Worm (Caenorhabditis elegans) whole organism, L1 larva: ENCODE data around the gene F58E6.6.
A peak's percentile ranks its signal among the peaks of the same experiment; 100 is the strongest.

Experiments used
- C04F5.9 ChIP-seq: sonication (generic microtip); optimal IDR thresholded peaks from 2 replicates; lab custom pipeline; 2016; ENCODE audit warnings: missing genetic modification characterization, missing compliant biosample characterization
- C34B4.2 ChIP-seq: sonication (generic microtip); optimal IDR thresholded peaks from 2 replicates; lab custom pipeline; 2017; ENCODE audit warnings: mild to moderate bottlenecking, missing genetic modification characterization, missing compliant biosample characterization
- alr-1 ChIP-seq: fragments of 200-800 bp; sonication (Bioruptor generic); optimal IDR thresholded peaks from 2 replicates; lab custom pipeline; 2018; ENCODE audit warnings: borderline replicate concordance, mild to moderate bottlenecking, missing genetic modification characterization, missing compliant biosample characterization
- aly-2 ChIP-seq: fragments of 150-350 bp; optimal IDR thresholded peaks from 2 replicates; lab custom pipeline; 2014; ENCODE audit warnings: missing biosample characterization, missing genetic modification characterization
- ama-1 ChIP-seq: fragments of 150-350 bp; optimal IDR thresholded peaks from 2 replicates; lab custom pipeline; 2014
- ceh-63 ChIP-seq: fragments of 200-800 bp; sonication (Bioruptor generic); optimal IDR thresholded peaks from 2 replicates; lab custom pipeline; 2018; ENCODE audit warnings: mild to moderate bottlenecking, missing genetic modification characterization, missing compliant biosample characterization
- ces-1 ChIP-seq: fragments of 150-350 bp; optimal IDR thresholded peaks from 2 replicates; lab custom pipeline; 2014; ENCODE audit warnings: missing biosample characterization, missing genetic modification reagents, missing genetic modification characterization
- dpl-1 ChIP-seq, 3 experiments: fragments of 150-350 bp in 2 of 3; sonication (generic microtip) in 1 of 3; optimal IDR thresholded peaks; 2 replicates each; lab custom pipeline; 2014 to 2017; ENCODE audit warnings: missing biosample characterization in 3 of 3, missing genetic modification characterization in 3 of 3, missing genetic modification reagents in 3 of 3
- efl-3 ChIP-seq: fragments of 200-800 bp; sonication (Bioruptor generic); optimal IDR thresholded peaks from 2 replicates; lab custom pipeline; 2018; ENCODE audit warnings: mild to moderate bottlenecking, missing genetic modification characterization, missing compliant biosample characterization
- egl-13 ChIP-seq: sonication (generic microtip); optimal IDR thresholded peaks from 2 replicates; lab custom pipeline; 2016; ENCODE audit warnings: missing genotype, missing genetic modification reagents, missing genetic modification characterization, missing compliant biosample characterization
- elt-2 ChIP-seq: sonication (generic microtip); optimal IDR thresholded peaks from 2 replicates; lab custom pipeline; 2016; ENCODE audit warnings: missing genetic modification characterization, mild to moderate bottlenecking, inconsistent platforms, missing compliant biosample characterization, missing genetic modification reagents
- elt-3 ChIP-seq, 6 experiments: fragments of 150-350 bp in 1 of 6; sonication (generic microtip); optimal IDR thresholded peaks; 2 replicates each; lab custom pipeline; 2017 to 2018; ENCODE audit warnings: missing biosample characterization in 6 of 6, missing genetic modification characterization in 6 of 6, inconsistent platforms in 1 of 6
- fkh-8 ChIP-seq: sonication (generic microtip); optimal IDR thresholded peaks from 2 replicates; lab custom pipeline; 2016; ENCODE audit warnings: mild to moderate bottlenecking, missing genetic modification characterization, missing compliant biosample characterization
- fos-1 ChIP-seq: fragments of 150-350 bp; optimal IDR thresholded peaks from 2 replicates; lab custom pipeline; 2014; ENCODE audit warnings: missing biosample characterization, missing genetic modification characterization
- hlh-17 ChIP-seq: fragments of 200-800 bp; sonication (Bioruptor generic); optimal IDR thresholded peaks from 2 replicates; lab custom pipeline; 2018; ENCODE audit warnings: missing genetic modification characterization, mild to moderate bottlenecking, missing compliant biosample characterization, moderate library complexity, borderline replicate concordance
- isw-1 ChIP-seq: fragments of 200-800 bp; sonication (Bioruptor generic); IDR thresholded peaks from 2 replicates; pipeline ENCODE4 v1.3.6; 2022; ENCODE audit warnings: missing genetic modification characterization, missing compliant biosample characterization
- lin-35 ChIP-seq, 2 experiments: fragments of 150-350 bp; optimal IDR thresholded peaks; 2 replicates each; lab custom pipeline; 2014; ENCODE audit warnings: missing biosample characterization in 2 of 2, missing genetic modification characterization in 2 of 2, missing genetic modification reagents in 2 of 2
- mdl-1 ChIP-seq, 2 experiments: fragments of 150-350 bp; optimal IDR thresholded peaks; 2 replicates each; lab custom pipeline; 2014 to 2017; ENCODE audit warnings: missing biosample characterization in 2 of 2, missing genetic modification characterization in 2 of 2, inconsistent platforms in 1 of 2
- nhr-12 ChIP-seq: sonication (generic microtip); optimal IDR thresholded peaks from 2 replicates; lab custom pipeline; 2017; ENCODE audit warnings: missing biosample characterization, missing genetic modification characterization
- nhr-19 ChIP-seq: fragments of 200-800 bp; sonication (Bioruptor generic); conservative IDR thresholded peaks from 2 replicates; pipeline ENCODE4 v1.3.6; 2022; ENCODE audit warnings: missing genetic modification characterization, missing compliant biosample characterization
- nhr-237 ChIP-seq: fragments of 150-350 bp; optimal IDR thresholded peaks from 2 replicates; lab custom pipeline; 2014; ENCODE audit warnings: missing biosample characterization, missing genetic modification characterization
- nhr-76 ChIP-seq: sonication (generic microtip); optimal IDR thresholded peaks from 2 replicates; lab custom pipeline; 2017; ENCODE audit warnings: missing biosample characterization, missing genetic modification characterization
- nhr-84 ChIP-seq: sonication (generic microtip); optimal IDR thresholded peaks from 2 replicates; lab custom pipeline; 2017; ENCODE audit warnings: missing biosample characterization, missing genetic modification characterization
- nhr-90 ChIP-seq: sonication (generic microtip); optimal IDR thresholded peaks from 2 replicates; lab custom pipeline; 2016; ENCODE audit warnings: mild to moderate bottlenecking, missing genetic modification characterization, missing compliant biosample characterization; ENCODE audit not compliant: poor library complexity
- pag-3 ChIP-seq: sonication (generic microtip); optimal IDR thresholded peaks from 2 replicates; lab custom pipeline; 2017; ENCODE audit warnings: missing genetic modification characterization, mild to moderate bottlenecking, missing compliant biosample characterization, antibody characterized with exemption, borderline replicate concordance; ENCODE audit not compliant: insufficient read depth
- pax-3 ChIP-seq: fragments of 200-800 bp; sonication (Bioruptor generic); optimal IDR thresholded peaks from 2 replicates; lab custom pipeline; 2018; ENCODE audit warnings: mild to moderate bottlenecking, missing genetic modification characterization, moderate library complexity, missing compliant biosample characterization
- rnt-1 ChIP-seq: sonication (generic microtip); optimal IDR thresholded peaks from 2 replicates; lab custom pipeline; 2016; ENCODE audit warnings: mild to moderate bottlenecking, missing genetic modification characterization, moderate library complexity, missing compliant biosample characterization
- skn-1 ChIP-seq: fragments of 150-350 bp; optimal IDR thresholded peaks from 2 replicates; lab custom pipeline; 2014; ENCODE audit warnings: missing biosample characterization, missing genetic modification characterization
- snpc-4 ChIP-seq: fragments of 150-350 bp; optimal IDR thresholded peaks from 2 replicates; lab custom pipeline; 2014; ENCODE audit warnings: missing biosample characterization, missing genetic modification characterization
- snu-23 ChIP-seq: sonication (generic microtip); optimal IDR thresholded peaks from 2 replicates; lab custom pipeline; 2016; ENCODE audit warnings: missing genetic modification characterization, missing compliant biosample characterization
- tlp-1 ChIP-seq: fragments of 150-350 bp; optimal IDR thresholded peaks from 2 replicates; lab custom pipeline; 2014; ENCODE audit warnings: missing biosample characterization, missing genetic modification characterization
- unc-98 ChIP-seq: fragments of 200-800 bp; sonication (Bioruptor generic); IDR thresholded peaks from 2 replicates; pipeline ENCODE4 v1.3.6; 2022; ENCODE audit warnings: missing genetic modification characterization, missing compliant biosample characterization
- xbp-1 ChIP-seq: sonication (generic microtip); optimal IDR thresholded peaks from 2 replicates; lab custom pipeline; 2016; ENCODE audit warnings: missing genetic modification characterization, missing compliant biosample characterization
- zip-4 ChIP-seq: fragments of 200-800 bp; sonication (Bioruptor generic); optimal IDR thresholded peaks from 2 replicates; lab custom pipeline; 2018; ENCODE audit warnings: mild to moderate bottlenecking, missing genetic modification characterization, moderate library complexity, missing compliant biosample characterization

The F58E6.6 gene

DNA sequence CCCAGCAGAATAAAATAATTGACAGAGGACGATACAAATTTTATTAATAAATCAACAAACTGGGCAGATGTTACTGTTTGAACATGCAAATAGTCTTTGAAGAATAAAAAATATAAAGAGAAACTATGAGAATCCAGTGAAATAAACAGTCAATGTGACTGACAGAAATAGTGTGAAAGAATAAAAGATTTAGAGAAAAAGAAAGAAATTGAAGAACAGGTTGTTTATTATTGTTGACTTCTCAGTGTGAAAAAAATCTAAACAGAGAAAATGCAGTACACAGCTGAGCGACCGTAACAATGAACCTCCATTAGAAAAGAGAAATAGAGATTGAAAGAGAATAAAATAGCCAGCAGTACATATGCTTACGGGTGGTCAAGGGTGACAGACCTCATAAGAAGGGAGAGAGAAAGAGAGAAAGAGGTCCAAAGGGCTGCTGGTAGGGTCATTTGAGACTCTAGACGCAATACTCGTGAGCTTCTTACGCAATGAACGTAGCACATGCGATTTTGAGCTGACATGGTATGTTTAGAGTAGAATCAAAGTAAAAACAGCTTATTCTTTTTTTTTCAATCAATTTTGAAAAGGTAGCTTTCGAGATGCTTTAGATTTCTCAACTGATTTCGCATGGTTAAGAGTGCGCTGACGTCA lies 28.7 kb downstream of the F58E6.6 start, which contains the start of gene slcr-46.3 (continued):
- TF ChIP-seq mdl-1 (tag; optimal IDR thresholded peaks at IDR 0.05; lab: Kevin White, UChicago), result no peak
- TF ChIP-seq skn-1 (tag; lab: Kevin White, UChicago), result no peak
- TF ChIP-seq isw-1 (GFP tag; lab: Robert Waterston, UW), result no peak
- TF ChIP-seq C34B4.2 (tag; lab: Kevin White, UChicago), result no peak
- TF ChIP-seq xbp-1 (tag; lab: Kevin White, UChicago), result no peak
- no peak for TF ChIP-seq rnt-1 (tag; lab: Kevin White, UChicago)
- peak in 1 of 6 experiments; percentile 9 for TF ChIP-seq elt-3 (tag; optimal IDR thresholded peaks at IDR 0.05; lab: Kevin White, UChicago)
- no peak for TF ChIP-seq ceh-63 (GFP tag; lab: Kevin White, UChicago)
- no peak for TF ChIP-seq nhr-12 (tag; lab: Kevin White, UChicago)

- no peak for TF ChIP-seq nhr-84
- TF ChIP-seq snu-23 (GFP tag; lab: Kevin White, UChicago), result no peak
- no peak for TF ChIP-seq zip-4 (GFP tag; lab: Kevin White, UChicago)
- TF ChIP-seq ama-1 (lab: Kevin White, UChicago), result no peak
- no peak for TF ChIP-seq lin-35 (GFP tag; optimal IDR thresholded peaks at IDR 0.05; lab: Kevin White, UChicago)
- TF ChIP-seq efl-3 (GFP tag; lab: Kevin White, UChicago), result no peak
- no peak for TF ChIP-seq ces-1 (GFP tag; lab: Kevin White, UChicago)
- no peak for TF ChIP-seq aly-2
- TF ChIP-seq dpl-1 (GFP tag; optimal IDR thresholded peaks at IDR 0.05; lab: Kevin White, UChicago), result no peak
- no peak for TF ChIP-seq unc-98
Observed at ce11 chrV:9716397-9716796, 36.4 kb downstream of the F58E6.6 start, which contains the start of gene str-188. str-188 (plus strand) TSS chrV:9716697.

DNA sequence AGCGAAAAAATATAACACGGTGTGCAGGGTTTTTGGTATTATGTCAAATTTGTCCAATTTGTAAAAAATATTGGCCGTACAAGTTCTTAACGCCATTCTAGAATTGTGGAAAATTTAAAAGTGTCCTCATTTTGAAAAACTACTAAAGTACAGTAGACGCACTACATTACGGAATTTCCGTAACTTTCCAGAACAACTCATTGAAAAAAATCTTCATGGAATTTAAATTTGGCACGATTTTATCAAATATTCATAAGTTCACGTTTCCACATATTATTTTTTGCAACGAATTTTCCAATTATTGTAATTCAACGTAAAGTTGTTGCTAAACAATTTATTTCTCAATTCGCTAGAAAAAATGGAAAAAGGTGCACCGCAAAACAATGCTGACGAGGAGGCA lies 37.9 kb downstream of the F58E6.6 start, which contains the start of gene F40F9.3:
TSS of gene F40F9.3 (plus strand) at position 301 of the 400 bp plus-strand sequence.
- TF ChIP-seq fos-1, result no peak

DNA sequence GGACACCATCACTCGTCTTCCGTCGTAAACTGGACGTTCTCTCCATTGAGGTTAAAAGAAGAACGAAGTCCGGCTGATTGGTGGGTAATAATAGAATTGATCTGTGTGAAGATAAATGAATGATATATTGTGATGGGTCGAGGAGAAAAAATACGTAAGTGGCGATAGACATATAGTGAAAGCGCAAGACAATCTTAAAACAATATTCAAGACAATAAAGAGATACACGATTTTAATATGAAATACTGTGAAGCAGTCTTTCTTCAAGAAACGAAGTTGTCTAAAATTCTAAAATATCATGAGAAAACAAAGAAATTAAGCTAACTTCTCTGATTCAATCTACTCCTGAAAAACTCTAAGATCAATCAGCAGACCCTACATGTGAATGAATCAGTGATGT lies 39.3 kb downstream of the F58E6.6 start, which contains the start of gene F40F9.10:
TSS of gene F40F9.10 (minus strand) at position 101 of the 400 bp plus-strand sequence.
- TF ChIP-seq ceh-63 (GFP tag; lab: Kevin White, UChicago), result no peak
- no peak for TF ChIP-seq mdl-1 (tag; optimal IDR thresholded peaks at IDR 0.05; lab: Kevin White, UChicago)
- TF ChIP-seq nhr-237 (tag; lab: Kevin White, UChicago), result no peak
- TF ChIP-seq fos-1, result no peak
- no peak for TF ChIP-seq pag-3 (tag; lab: Kevin White, UChicago)
- TF ChIP-seq hlh-17 (GFP tag; lab: Kevin White, UChicago), result no peak
- no peak for TF ChIP-seq tlp-1 (tag; lab: Kevin White, UChicago)
- no peak for TF ChIP-seq nhr-19 (GFP tag; lab: Robert Waterston, UW)
- no peak for TF ChIP-seq lin-35 (GFP tag; optimal IDR thresholded peaks at IDR 0.05; lab: Kevin White, UChicago)
- TF ChIP-seq egl-13 (tag; lab: Kevin White, UChicago), result no peak
- no peak for TF ChIP-seq snpc-4 (tag; lab: Kevin White, UChicago)
- no peak for TF ChIP-seq alr-1 (tag; lab: Kevin White, UChicago)
- no peak for TF ChIP-seq nhr-76
- TF ChIP-seq pax-3 (tag; lab: Kevin White, UChicago), result no peak

DNA sequence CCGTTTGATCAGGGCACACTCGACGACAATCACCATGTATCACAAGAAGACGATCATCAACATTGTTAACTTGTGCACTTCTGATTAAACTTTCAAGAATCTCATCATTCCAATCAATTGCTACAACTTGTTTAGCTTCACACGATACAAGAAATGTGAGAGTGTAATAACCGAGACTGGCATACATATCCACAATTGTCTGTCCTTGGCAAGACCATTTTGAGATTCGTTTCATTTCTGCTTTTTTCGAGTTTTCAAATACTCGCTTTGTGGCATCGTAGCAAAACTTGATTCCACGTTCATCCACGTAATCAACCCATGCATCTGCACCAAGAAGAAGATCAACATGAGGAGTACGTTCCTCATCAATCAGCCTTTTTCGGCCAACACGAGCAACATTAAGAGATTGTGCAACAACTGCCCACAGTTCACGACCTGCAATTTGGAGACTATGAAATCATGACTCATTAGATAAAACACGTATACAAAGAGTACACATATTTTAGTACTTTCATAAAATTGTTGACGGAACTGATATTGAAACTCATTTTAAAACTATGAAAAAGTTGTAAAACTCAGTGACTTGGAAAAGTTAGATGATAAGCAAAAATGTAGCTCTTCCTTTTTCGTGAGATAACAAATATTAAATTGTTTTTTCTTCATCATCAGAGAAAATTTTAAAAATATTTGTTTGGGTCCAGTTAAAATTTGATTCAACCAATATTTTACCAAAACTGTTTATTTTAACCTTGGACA lies 40.2 kb downstream of the F58E6.6 start:
- TF ChIP-seq rnt-1 (tag; lab: Kevin White, UChicago) (no peak), elt-2 (tag; lab: Kevin White, UChicago) (peak; percentile 51), C04F5.9 (no peak), fkh-8 (no peak), nhr-90 (no peak), skn-1 (tag; lab: Kevin White, UChicago) (no peak)
